Worm (Caenorhabditis elegans): ENCODE results near the gene K08F11.1.

Gene K08F11.1

ce11 chrIV:4727935-4728334 lies 3.3 kb downstream of the K08F11.1 start:
- peak; percentile 82 for TF ChIP-seq fkh-4 (tag; optimal IDR thresholded peaks at IDR 0.05; ENCODE audit: borderline replicate concordance)
- TF ChIP-seq rnt-1 (tag; optimal IDR thresholded peaks at IDR 0.05): peak; percentile 90
- TF ChIP-seq skn-1 (tag; optimal IDR thresholded peaks at IDR 0.05): peak; percentile 9
- peak; percentile 84 for TF ChIP-seq lir-3 (tag; optimal IDR thresholded peaks at IDR 0.05; ENCODE audit: poor library complexity)
- TF ChIP-seq nhr-77 (tag; optimal IDR thresholded peaks at IDR 0.05): peak; percentile 68
- peak; percentile 91 for TF ChIP-seq fkh-8 (tag; optimal IDR thresholded peaks at IDR 0.05)
- peak; percentile 91 for TF ChIP-seq lin-14 (GFP tag; optimal IDR thresholded peaks at IDR 0.05)
- peak; percentile 64 for TF ChIP-seq ceh-90 (tag; optimal IDR thresholded peaks at IDR 0.05)
- peak; percentile 93 for TF ChIP-seq dsc-1 (tag; optimal IDR thresholded peaks at IDR 0.05)
- peak; percentile 98 for TF ChIP-seq mab-9 (GFP tag; IDR thresholded peaks at IDR 0.05)
- peak; percentile 82 for TF ChIP-seq ceh-8 (GFP tag; optimal IDR thresholded peaks at IDR 0.05)
- TF ChIP-seq mep-1 (tag; optimal IDR thresholded peaks at IDR 0.05): peak; percentile 63
- peak; percentile 3 for TF ChIP-seq blmp-1 (tag; optimal IDR thresholded peaks at IDR 0.05)
- TF ChIP-seq snu-23 (GFP tag; optimal IDR thresholded peaks at IDR 0.05): peak; percentile 89
- TF ChIP-seq lsy-2 (tag; optimal IDR thresholded peaks at IDR 0.05): peak; percentile 97 to 98
- TF ChIP-seq sox-4 (tag; optimal IDR thresholded peaks at IDR 0.05): peak; percentile 82
- TF ChIP-seq xbp-1 (tag; optimal IDR thresholded peaks at IDR 0.05): peak; percentile 89
- peak; percentile 100 for TF ChIP-seq ceh-88 (GFP tag; IDR thresholded peaks at IDR 0.05)
- peak; percentile 99 for TF ChIP-seq isw-1 (GFP tag; IDR thresholded peaks at IDR 0.05)
- peak; percentile 95 for TF ChIP-seq nhr-85 (tag)
- peak; percentile 39 for TF ChIP-seq lin-13 (GFP tag; optimal IDR thresholded peaks at IDR 0.05)
- peak; percentile 28 for TF ChIP-seq nhr-11 (tag; optimal IDR thresholded peaks at IDR 0.05)
- peak; percentile 99 for TF ChIP-seq unc-98 (GFP tag; IDR thresholded peaks at IDR 0.05)
- TF ChIP-seq unc-86 (tag; optimal IDR thresholded peaks at IDR 0.05): peak; percentile 89
- peak; percentile 92 for TF ChIP-seq tbx-2 (tag; optimal IDR thresholded peaks at IDR 0.05)
- peak; percentile 93 for TF ChIP-seq nhr-20 (tag; optimal IDR thresholded peaks at IDR 0.05)
- TF ChIP-seq lin-35 (GFP tag; optimal IDR thresholded peaks at IDR 0.05): peak; percentile 9 to 67
- peak; percentile 90 for TF ChIP-seq swsn-7 (tag; optimal IDR thresholded peaks at IDR 0.05)
- TF ChIP-seq dpl-1 (GFP tag; optimal IDR thresholded peaks at IDR 0.05): peak; percentile 58 to 73 (median 73)
- TF ChIP-seq nhr-47 (tag; optimal IDR thresholded peaks at IDR 0.05): peak; percentile 98
- peak; percentile 4 for TF ChIP-seq fkh-10 (GFP tag; optimal IDR thresholded peaks at IDR 0.05)
- TF ChIP-seq vab-15 (tag; optimal IDR thresholded peaks at IDR 0.05): peak; percentile 32
- peak; percentile 97 for TF ChIP-seq nhr-71 (tag; optimal IDR thresholded peaks at IDR 0.05)
- peak; percentile 36 to 44 (median 40) for TF ChIP-seq ceh-82 (tag; optimal IDR thresholded peaks at IDR 0.05)
- peak; percentile 100 for TF ChIP-seq nhr-19 (GFP tag; conservative IDR thresholded peaks at IDR 0.05)
- TF ChIP-seq grh-1 (GFP tag; IDR thresholded peaks at IDR 0.05): peak; percentile 99
- peak; percentile 94 for TF ChIP-seq nhr-90 (tag; optimal IDR thresholded peaks at IDR 0.05; ENCODE audit: poor library complexity)
- TF ChIP-seq ets-5 (GFP tag; IDR thresholded peaks at IDR 0.05): peak; percentile 75; the same call in 1 of the 2 replicates
- peak; percentile 85 for TF ChIP-seq irx-1 (tag; optimal IDR thresholded peaks at IDR 0.05)
- TF ChIP-seq elt-2 (tag; optimal IDR thresholded peaks at IDR 0.05): peak; percentile 51
- TF ChIP-seq F16B12.6 (tag; optimal IDR thresholded peaks at IDR 0.05): peak; percentile 74
- TF ChIP-seq fos-1 (tag; optimal IDR thresholded peaks at IDR 0.05): peak; percentile 8
- peak; percentile 86 for TF ChIP-seq C04F5.9 (tag; optimal IDR thresholded peaks at IDR 0.05)
- peak; percentile 89 for TF ChIP-seq pax-3 (tag; optimal IDR thresholded peaks at IDR 0.05)
- peak in 1 of 6 experiments; percentile 61 for TF ChIP-seq elt-3 (tag; optimal IDR thresholded peaks at IDR 0.05)
- TF ChIP-seq ztf-11 (tag; optimal IDR thresholded peaks at IDR 0.05): peak in 1 of 2 experiments; percentile 75
- peak; percentile 64 for TF ChIP-seq jun-1 (tag; optimal IDR thresholded peaks at IDR 0.05)
- peak; percentile 84 for TF ChIP-seq egl-13 (tag; optimal IDR thresholded peaks at IDR 0.05)
- peak; percentile 76 to 80 for TF ChIP-seq efl-1 (optimal IDR thresholded peaks at IDR 0.05)
- peak; percentile 64 to 97 for TF ChIP-seq efl-1 (GFP tag; optimal IDR thresholded peaks at IDR 0.05 in 1 of 2)
- peak; percentile 56 for TF ChIP-seq zip-4 (GFP tag; optimal IDR thresholded peaks at IDR 0.05)
- TF ChIP-seq lin-15B (tag; optimal IDR thresholded peaks at IDR 0.05): peak; percentile 61

All from whole organism, L1 larva.